Worm (Caenorhabditis elegans) whole organism, L1 larva: ENCODE data around the gene ZK617.26.

Experiments
- efl-1 ChIP-seq, 4 experiments: fragments of 150-350 bp; optimal IDR thresholded peaks in 3 of 4; peaks in 1 of 4; 1 replicate in 1 of 4; 2 replicates in 3 of 4; lab custom pipeline; 2014; ENCODE audit warnings: missing biosample characterization in 2 of 4, missing genetic modification characterization in 2 of 4, missing genetic modification reagents in 2 of 4
- egl-27 ChIP-seq, 2 experiments: fragments of 150-350 bp in 1 of 2; sonication (generic microtip); optimal IDR thresholded peaks; 3 replicates each; lab custom pipeline; 2017 to 2018; ENCODE audit warnings: missing biosample characterization in 2 of 2, missing genetic modification characterization in 2 of 2, missing genetic modification reagents in 2 of 2
- elt-3 ChIP-seq, 6 experiments: fragments of 150-350 bp in 1 of 6; sonication (generic microtip); optimal IDR thresholded peaks; 2 replicates each; lab custom pipeline; 2017 to 2018; ENCODE audit warnings: missing biosample characterization in 6 of 6, missing genetic modification characterization in 6 of 6, inconsistent platforms in 1 of 6
- fkh-10 ChIP-seq: sonication (generic microtip); optimal IDR thresholded peaks from 2 replicates; lab custom pipeline; 2017; ENCODE audit warnings: missing biosample characterization, missing genetic modification reagents, missing genetic modification characterization
- lin-15B ChIP-seq: fragments of 150-350 bp; sonication (generic microtip); optimal IDR thresholded peaks from 3 replicates; lab custom pipeline; 2014; ENCODE audit warnings: missing biosample characterization, missing genetic modification characterization
- lin-39 ChIP-seq: fragments of 150-350 bp; optimal IDR thresholded peaks from 2 replicates; lab custom pipeline; 2014; ENCODE audit warnings: missing biosample characterization, missing genetic modification reagents, missing genetic modification characterization
- lsy-2 ChIP-seq, 2 experiments: fragments of 150-350 bp; optimal IDR thresholded peaks; 2 replicates each; lab custom pipeline; 2014; ENCODE audit warnings: missing biosample characterization in 2 of 2, missing genetic modification characterization in 2 of 2
- mdl-1 ChIP-seq, 2 experiments: fragments of 150-350 bp; optimal IDR thresholded peaks; 2 replicates each; lab custom pipeline; 2014 to 2017; ENCODE audit warnings: missing biosample characterization in 2 of 2, missing genetic modification characterization in 2 of 2, inconsistent platforms in 1 of 2
- mep-1 ChIP-seq: fragments of 150-350 bp; optimal IDR thresholded peaks from 2 replicates; lab custom pipeline; 2014; ENCODE audit warnings: missing biosample characterization, missing genetic modification characterization
- nhr-12 ChIP-seq: sonication (generic microtip); optimal IDR thresholded peaks from 2 replicates; lab custom pipeline; 2017; ENCODE audit warnings: missing biosample characterization, missing genetic modification characterization
- nhr-47 ChIP-seq: sonication (generic microtip); optimal IDR thresholded peaks from 2 replicates; lab custom pipeline; 2016; ENCODE audit warnings: mild to moderate bottlenecking, missing genetic modification characterization, moderate library complexity, missing compliant biosample characterization
- snpc-4 ChIP-seq: fragments of 150-350 bp; optimal IDR thresholded peaks from 2 replicates; lab custom pipeline; 2014; ENCODE audit warnings: missing biosample characterization, missing genetic modification characterization

ce11 chrIV:12018920-12019319 lies 8.2 kb upstream of the ZK617.26 start:
- TF ChIP-seq lin-39 (tag; lab: Kevin White, UChicago) (no peak), efl-1 (optimal IDR thresholded peaks at IDR 0.05; lab: Kevin White, UChicago) (no peak), efl-1 (GFP tag; optimal IDR thresholded peaks at IDR 0.05 in 1 of 2; lab: Kevin White, UChicago) (no peak), lsy-2 (tag; optimal IDR thresholded peaks at IDR 0.05; lab: Kevin White, UChicago) (no peak), elt-3 (tag; optimal IDR thresholded peaks at IDR 0.05; lab: Kevin White, UChicago) (no peak), nhr-47 (tag; lab: Kevin White, UChicago) (no peak), fkh-10 (no peak), mep-1 (tag; lab: Kevin White, UChicago) (no peak), snpc-4 (tag; lab: Kevin White, UChicago) (no peak), lin-15B (no peak), egl-27 (tag; optimal IDR thresholded peaks at IDR 0.05; lab: Kevin White, UChicago) (no peak), nhr-12 (no peak), mdl-1 (tag; optimal IDR thresholded peaks at IDR 0.05; lab: Kevin White, UChicago) (no peak)
